Fruit fly (Drosophila melanogaster): ENCODE data around the gene spdi.

Gene spdi

dm6 chrX:618583-618982, 1.4 kb downstream of the spdi start (continued):
- TF ChIP-seq gem (tag; optimal IDR thresholded peaks at IDR 0.05): peak; percentile 55
- TF ChIP-seq CG15011 (GFP tag; optimal IDR thresholded peaks at IDR 0.05): no peak
- TF ChIP-seq cas (GFP tag; IDR thresholded peaks at IDR 0.05): no peak
- TF ChIP-seq CG2678 (tag; optimal IDR thresholded peaks at IDR 0.05): peak; percentile 47
- TF ChIP-seq B-H2 (GFP tag; optimal IDR thresholded peaks at IDR 0.05): no peak
- TF ChIP-seq CG16815 (GFP tag; optimal IDR thresholded peaks at IDR 0.05): no peak
- TF ChIP-seq Hr3 (GFP tag; optimal IDR thresholded peaks at IDR 0.05): no peak
- TF ChIP-seq CG8388 (GFP tag; optimal IDR thresholded peaks at IDR 0.05): no peak
- peak; percentile 18 for TF ChIP-seq psq (GFP tag; optimal IDR thresholded peaks at IDR 0.05)
- TF ChIP-seq row (GFP tag; IDR thresholded peaks at IDR 0.05): peak; percentile 60
- no peak for TF ChIP-seq CG4730 (GFP tag; IDR thresholded peaks at IDR 0.05)
- TF ChIP-seq mirr (GFP tag; optimal IDR thresholded peaks at IDR 0.05): no peak
- no peak for TF ChIP-seq Opbp (GFP tag; IDR thresholded peaks at IDR 0.05; ENCODE audit: partially characterized antibody)
- no peak for TF ChIP-seq Abd-B (GFP tag; optimal IDR thresholded peaks at IDR 0.05)
- TF ChIP-seq slou (GFP tag; optimal IDR thresholded peaks at IDR 0.05): no peak
- TF ChIP-seq Stat92E (GFP tag; optimal IDR thresholded peaks at IDR 0.05): no peak
- no peak for TF ChIP-seq NfI (GFP tag; optimal IDR thresholded peaks at IDR 0.05)
- TF ChIP-seq CG4617 (GFP tag; optimal IDR thresholded peaks at IDR 0.05; ENCODE audit: borderline replicate concordance): no peak
- TF ChIP-seq Bdp1 (GFP tag; optimal IDR thresholded peaks at IDR 0.05): no peak
- no peak for TF ChIP-seq Dek (tag; optimal IDR thresholded peaks at IDR 0.05)
- TF ChIP-seq jumu (GFP tag; optimal IDR thresholded peaks at IDR 0.05): no peak
- no peak for TF ChIP-seq CG1832 (GFP tag; optimal IDR thresholded peaks at IDR 0.05)
- TF ChIP-seq gcm (GFP tag; optimal IDR thresholded peaks at IDR 0.05): peak; percentile 1
- no peak for TF ChIP-seq CG18476 (GFP tag; optimal IDR thresholded peaks at IDR 0.05)
- TF ChIP-seq ttk (GFP tag; IDR thresholded peaks at IDR 0.05): 0 out of 2 replicates have a peak, but pooled peaks have one; percentile 31
- TF ChIP-seq CG10654 (GFP tag; optimal IDR thresholded peaks at IDR 0.05): no peak
- TF ChIP-seq Asciz (GFP tag; optimal IDR thresholded peaks at IDR 0.05): no peak
- no peak for TF ChIP-seq kah (GFP tag; optimal IDR thresholded peaks at IDR 0.05)
- no peak for TF ChIP-seq CG3065 (GFP tag; optimal IDR thresholded peaks at IDR 0.05)
- no peak for TF ChIP-seq klu (GFP tag; IDR thresholded peaks at IDR 0.05)
- no peak for TF ChIP-seq CG2116 (GFP tag; optimal IDR thresholded peaks at IDR 0.05)
- no peak for TF ChIP-seq gcm2 (GFP tag; optimal IDR thresholded peaks at IDR 0.05)
- no peak for TF ChIP-seq CG14710 (tag; optimal IDR thresholded peaks at IDR 0.05)
- peak; percentile 16 for TF ChIP-seq CG10979 (tag; optimal IDR thresholded peaks at IDR 0.05)
- TF ChIP-seq sd (tag; optimal IDR thresholded peaks at IDR 0.05): no peak
- TF ChIP-seq CG3407 (GFP tag; optimal IDR thresholded peaks at IDR 0.05): no peak
- no peak for TF ChIP-seq Elba2 (GFP tag; optimal IDR thresholded peaks at IDR 0.05)
- no peak for TF ChIP-seq Dref (GFP tag; IDR thresholded peaks at IDR 0.05)
- no peak for TF ChIP-seq CG2202 (tag; optimal IDR thresholded peaks at IDR 0.05)
- no peak for TF ChIP-seq schlank (tag; optimal IDR thresholded peaks at IDR 0.05)
- TF ChIP-seq CG8089 (GFP tag; optimal IDR thresholded peaks at IDR 0.05): no peak
- no peak for TF ChIP-seq MBD-R2 (GFP tag; IDR thresholded peaks at IDR 0.05)
- TF ChIP-seq zen2 (GFP tag; IDR thresholded peaks at IDR 0.05; ENCODE audit: partially characterized antibody): no peak
- peak; percentile 18 for TF ChIP-seq Side (GFP tag; optimal IDR thresholded peaks at IDR 0.05)
- TF ChIP-seq CG3281 (GFP tag; optimal IDR thresholded peaks at IDR 0.05): no peak
- no peak for TF ChIP-seq CG8765 (GFP tag; IDR thresholded peaks at IDR 0.05)
- no peak for TF ChIP-seq CG3838 (GFP tag; optimal IDR thresholded peaks at IDR 0.05)
- TF ChIP-seq CG8478 (optimal IDR thresholded peaks at IDR 0.05): no peak
- TF ChIP-seq CG3995 (GFP tag; optimal IDR thresholded peaks at IDR 0.05): no peak
- TF ChIP-seq CG10431 (GFP tag; optimal IDR thresholded peaks at IDR 0.05): no peak
- no peak for TF ChIP-seq CG12236 (GFP tag; optimal IDR thresholded peaks at IDR 0.05)
- peak; percentile 2 for TF ChIP-seq CG11398 (GFP tag; optimal IDR thresholded peaks at IDR 0.05)
